Worm (Caenorhabditis elegans) whole organism, mixed stage, embryonic: ENCODE data around the gene K09C6.8.

ENCODE experiments used
- M03D4.4 ChIP-seq: sonication (generic microtip); optimal IDR thresholded peaks from 2 replicates; lab custom pipeline; 2017; ENCODE audit warnings: mild to moderate bottlenecking, missing genetic modification characterization, missing compliant biosample characterization
- blmp-1 ChIP-seq: fragments of 150-350 bp; optimal IDR thresholded peaks from 2 replicates; lab custom pipeline; 2014; ENCODE audit warnings: missing biosample characterization, missing genetic modification characterization
- ceh-39 ChIP-seq: fragments of 150-350 bp; optimal IDR thresholded peaks from 2 replicates; lab custom pipeline; 2014; ENCODE audit warnings: missing biosample characterization, missing genetic modification characterization
- ceh-83 ChIP-seq: fragments of 200-800 bp; sonication (Bioruptor generic); optimal IDR thresholded peaks from 2 replicates; lab custom pipeline; 2018; ENCODE audit warnings: mild to moderate bottlenecking, missing genetic modification characterization, missing compliant biosample characterization
- ces-1 ChIP-seq: fragments of 150-350 bp; optimal IDR thresholded peaks from 2 replicates; lab custom pipeline; 2014; ENCODE audit warnings: missing biosample characterization, missing genetic modification reagents, missing genetic modification characterization
- cnd-1 ChIP-seq: fragments of 200-800 bp; sonication (Bioruptor generic); optimal IDR thresholded peaks from 2 replicates; lab custom pipeline; 2018; ENCODE audit warnings: mild to moderate bottlenecking, missing genetic modification characterization, missing compliant biosample characterization
- drap-1 ChIP-seq: fragments of 200-800 bp; sonication (Bioruptor generic); optimal IDR thresholded peaks from 3 replicates; lab custom pipeline; 2018; ENCODE audit warnings: mild to moderate bottlenecking, missing genetic modification characterization, missing compliant biosample characterization
- elt-1 ChIP-seq: sonication (generic microtip); optimal IDR thresholded peaks from 2 replicates; lab custom pipeline; 2017; ENCODE audit warnings: missing genetic modification characterization, mild to moderate bottlenecking, missing compliant biosample characterization, antibody characterized with exemption, moderate library complexity, borderline replicate concordance; ENCODE audit not compliant: insufficient read depth
- elt-3 ChIP-seq: fragments of 150-350 bp; optimal IDR thresholded peaks from 2 replicates; lab custom pipeline; 2014; ENCODE audit warnings: missing biosample characterization, missing genetic modification characterization
- flh-1 ChIP-seq: fragments of 200-800 bp; sonication (Bioruptor generic); optimal IDR thresholded peaks from 2 replicates; lab custom pipeline; 2018; ENCODE audit warnings: mild to moderate bottlenecking, missing genetic modification characterization, moderate library complexity, missing compliant biosample characterization
- hlh-1 ChIP-seq: fragments of 150-350 bp; optimal IDR thresholded peaks from 2 replicates; lab custom pipeline; 2014; ENCODE audit warnings: missing biosample characterization, missing genetic modification reagents, missing genetic modification characterization
- lin-13 ChIP-seq: fragments of 150-350 bp; optimal IDR thresholded peaks from 2 replicates; lab custom pipeline; 2014; ENCODE audit warnings: missing biosample characterization, missing genetic modification characterization
- lin-32 ChIP-seq: fragments of 200-800 bp; sonication (Bioruptor generic); optimal IDR thresholded peaks from 2 replicates; lab custom pipeline; 2018; ENCODE audit warnings: mild to moderate bottlenecking, missing genetic modification characterization, missing compliant biosample characterization
- lsy-2 ChIP-seq: fragments of 150-350 bp; optimal IDR thresholded peaks from 2 replicates; lab custom pipeline; 2014; ENCODE audit warnings: missing biosample characterization, missing genetic modification characterization
- mab-5 ChIP-seq: fragments of 150-350 bp; optimal IDR thresholded peaks from 2 replicates; lab custom pipeline; 2014; ENCODE audit warnings: missing biosample characterization, missing genetic modification characterization
- mep-1 ChIP-seq: fragments of 150-350 bp; optimal IDR thresholded peaks from 2 replicates; lab custom pipeline; 2017; ENCODE audit warnings: missing biosample characterization, missing genetic modification reagents, missing genetic modification characterization, inconsistent platforms
- mls-2 ChIP-seq: sonication (generic microtip); optimal IDR thresholded peaks from 2 replicates; lab custom pipeline; 2016; ENCODE audit warnings: mild to moderate bottlenecking, missing genetic modification characterization, moderate library complexity, missing compliant biosample characterization
- nhr-12 ChIP-seq: fragments of 150-350 bp; optimal IDR thresholded peaks from 2 replicates; lab custom pipeline; 2014; ENCODE audit warnings: missing biosample characterization, missing genetic modification characterization
- nhr-2 ChIP-seq: fragments of 150-350 bp; optimal IDR thresholded peaks from 2 replicates; lab custom pipeline; 2014; ENCODE audit warnings: missing biosample characterization, missing genetic modification characterization
- nhr-237 ChIP-seq: fragments of 150-350 bp; optimal IDR thresholded peaks from 2 replicates; lab custom pipeline; 2014; ENCODE audit warnings: missing biosample characterization, missing genetic modification characterization
- nhr-28 ChIP-seq: fragments of 150-350 bp; optimal IDR thresholded peaks from 2 replicates; lab custom pipeline; 2014; ENCODE audit warnings: missing biosample characterization, missing genetic modification characterization
- pha-4 ChIP-seq: fragments of 150-350 bp; optimal IDR thresholded peaks from 2 replicates; lab custom pipeline; 2018; ENCODE audit warnings: missing biosample characterization, missing genetic modification reagents, missing genetic modification characterization
- sem-2 ChIP-seq: fragments of 200-800 bp; sonication (Bioruptor generic); optimal IDR thresholded peaks from 2 replicates; lab custom pipeline; 2018; ENCODE audit warnings: mild to moderate bottlenecking, missing genetic modification characterization, missing compliant biosample characterization
- snpc-4 ChIP-seq: fragments of 150-350 bp; optimal IDR thresholded peaks from 2 replicates; lab custom pipeline; 2014; ENCODE audit warnings: missing biosample characterization, missing genetic modification characterization
- tbx-8 ChIP-seq: fragments of 200-800 bp; sonication (Bioruptor generic); optimal IDR thresholded peaks from 2 replicates; lab custom pipeline; 2018; ENCODE audit warnings: mild to moderate bottlenecking, missing genetic modification characterization, moderate library complexity, missing compliant biosample characterization
- unc-120 ChIP-seq: sonication (generic microtip); optimal IDR thresholded peaks from 2 replicates; lab custom pipeline; 2017; ENCODE audit warnings: missing genetic modification characterization, missing compliant biosample characterization; ENCODE audit not compliant: poor library complexity, severe bottlenecking
- unc-39 ChIP-seq: fragments of 150-350 bp; optimal IDR thresholded peaks from 2 replicates; lab custom pipeline; 2014; ENCODE audit warnings: missing biosample characterization, missing genetic modification characterization
- unc-62 ChIP-seq: fragments of 150-350 bp; optimal IDR thresholded peaks from 2 replicates; lab custom pipeline; 2014; ENCODE audit warnings: missing biosample characterization, missing genetic modification reagents, missing genetic modification characterization
- zip-8 ChIP-seq: fragments of 150-350 bp; optimal IDR thresholded peaks from 2 replicates; lab custom pipeline; 2014; ENCODE audit warnings: missing biosample characterization, missing genetic modification characterization
- ztf-11 ChIP-seq: fragments of 150-350 bp; optimal IDR thresholded peaks from 2 replicates; lab custom pipeline; 2014; ENCODE audit warnings: missing biosample characterization, missing genetic modification characterization

K09C6.8 gene

DNA sequence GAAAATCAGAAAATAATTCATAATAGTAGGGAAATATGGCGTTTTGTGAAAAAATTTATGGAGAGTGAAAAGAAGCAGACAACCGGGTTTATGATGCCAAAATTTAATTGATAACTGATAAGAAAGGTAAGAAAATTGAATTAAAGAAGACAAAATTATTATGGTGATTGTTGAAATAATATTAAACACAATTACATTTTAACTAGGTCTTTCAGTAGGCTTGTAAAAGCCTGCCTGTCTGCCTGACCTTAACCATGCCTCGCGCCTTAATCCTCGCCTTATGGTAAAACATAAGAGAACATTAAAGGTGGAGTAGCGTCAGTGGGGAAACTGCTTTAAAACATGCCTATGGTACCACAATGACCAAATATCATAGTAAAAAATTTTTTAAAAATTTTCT, 35.5 kb upstream of the K09C6.8 start, which contains the start of gene T02B11.8:
Gene T02B11.8, minus strand, starts transcription at position 101 of the 400 bp plus-strand sequence.
- TF ChIP-seq mab-5 (no peak), lin-13 (tag; lab: Kevin White, UChicago) (no peak), mep-1 (tag; lab: Kevin White, UChicago) (no peak), drap-1 (no peak)

DNA sequence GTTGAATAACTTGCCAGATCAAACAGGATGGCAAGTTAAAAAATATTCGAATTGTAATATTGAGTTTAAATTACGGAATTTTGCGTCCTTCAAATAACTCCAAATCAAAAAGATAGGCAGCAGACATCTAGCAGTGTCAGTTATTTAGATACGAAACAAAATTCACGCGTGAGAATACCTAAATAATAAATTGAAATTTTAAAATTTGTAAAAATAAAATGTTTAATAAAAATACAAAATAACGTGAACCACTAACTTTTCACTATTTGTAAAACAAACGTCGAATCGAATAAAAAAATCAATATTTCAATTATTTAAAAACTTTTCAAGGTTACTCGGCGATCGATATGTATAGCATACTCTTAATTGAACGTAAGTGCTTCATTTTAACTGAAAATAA, 32.9 kb upstream of the K09C6.8 start, which contains the start of gene T02B11.9:
Gene T02B11.9, plus strand, starts transcription at position 301 of the 400 bp plus-strand sequence.
- no peak for TF ChIP-seq flh-1 (GFP tag; lab: Kevin White, UChicago)
- no peak for TF ChIP-seq unc-120 (tag; lab: Kevin White, UChicago)
- TF ChIP-seq lin-13 (tag; lab: Kevin White, UChicago) = no peak

DNA sequence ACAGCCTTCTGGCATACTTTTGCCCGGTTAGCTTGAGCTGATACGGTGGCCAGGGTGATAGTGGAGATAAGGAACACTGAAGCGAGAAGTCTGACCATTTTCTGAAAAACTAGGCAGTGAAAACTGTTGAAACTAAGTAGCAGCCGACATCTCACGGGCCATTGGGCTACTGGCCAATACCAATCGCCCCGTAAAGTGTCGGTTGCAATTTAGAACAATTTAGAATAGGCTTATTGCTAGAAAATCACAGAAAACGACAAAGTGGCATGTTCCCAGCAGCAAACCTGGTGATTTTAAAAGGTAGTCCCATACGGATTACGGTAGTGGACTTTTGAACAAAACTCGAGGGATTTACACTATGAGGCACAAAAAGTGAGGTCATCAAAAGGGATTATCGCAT, 28.0 kb upstream of the K09C6.8 start, which contains the start of gene T02B11.4:
Gene T02B11.4, minus strand, starts transcription at position 101 of the 400 bp plus-strand sequence.
- TF ChIP-seq ces-1 (GFP tag; lab: Kevin White, UChicago) (no peak), lin-13 (tag; lab: Kevin White, UChicago) (no peak), nhr-28 (no peak), nhr-12 (tag; lab: Kevin White, UChicago) (no peak), nhr-237 (no peak), sem-2 (GFP tag; lab: Kevin White, UChicago) (no peak), mls-2 (tag; lab: Kevin White, UChicago) (no peak), elt-3 (tag; lab: Kevin White, UChicago) (no peak), flh-1 (GFP tag; lab: Kevin White, UChicago) (no peak), zip-8 (no peak), drap-1 (no peak), blmp-1 (tag; lab: Kevin White, UChicago) (no peak), tbx-8 (GFP tag; lab: Kevin White, UChicago) (no peak), ceh-39 (tag; lab: Kevin White, UChicago) (no peak), unc-39 (tag; lab: Kevin White, UChicago) (no peak), ztf-11 (tag; lab: Kevin White, UChicago) (no peak)
- TF ChIP-seq, all 35 proteins: peak for 0

DNA sequence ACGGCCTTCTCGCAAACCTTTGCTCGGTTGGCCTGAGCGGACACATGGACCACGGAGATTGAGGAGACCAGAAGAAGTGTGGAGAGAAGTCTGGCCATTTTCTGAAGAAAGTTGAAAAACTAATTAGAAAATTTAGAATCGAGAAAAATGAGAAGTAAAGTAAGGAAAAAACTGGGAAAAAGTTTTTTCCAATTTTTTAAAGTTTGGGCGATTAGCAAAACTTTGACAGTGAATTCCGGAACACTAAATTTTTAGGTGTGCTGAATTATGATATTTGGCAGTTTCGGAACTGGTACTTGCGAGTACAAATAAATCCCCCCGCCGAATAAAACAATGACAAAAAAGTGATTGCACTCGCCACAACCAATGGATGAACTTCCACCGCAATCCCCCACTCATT, 23.7 kb upstream of the K09C6.8 start, which contains the start of gene T02B11.3:
Gene T02B11.3, minus strand, starts transcription at position 101 of the 400 bp plus-strand sequence.
- TF ChIP-seq cnd-1 (tag; lab: Kevin White, UChicago) = no peak
- TF ChIP-seq unc-120 (tag; lab: Kevin White, UChicago) = no peak
- no peak for TF ChIP-seq blmp-1 (tag; lab: Kevin White, UChicago)
- no peak for TF ChIP-seq hlh-1
- TF ChIP-seq unc-39 (tag; lab: Kevin White, UChicago) = no peak
- TF ChIP-seq nhr-12 (tag; lab: Kevin White, UChicago) = no peak
- no peak for TF ChIP-seq unc-62 (GFP tag; lab: Kevin White, UChicago)
- no peak for TF ChIP-seq pha-4 (tag; lab: Kevin White, UChicago)
- no peak for TF ChIP-seq mls-2 (tag; lab: Kevin White, UChicago)
- no peak for TF ChIP-seq elt-1 (tag; lab: Kevin White, UChicago)
- TF ChIP-seq lsy-2 = no peak

DNA sequence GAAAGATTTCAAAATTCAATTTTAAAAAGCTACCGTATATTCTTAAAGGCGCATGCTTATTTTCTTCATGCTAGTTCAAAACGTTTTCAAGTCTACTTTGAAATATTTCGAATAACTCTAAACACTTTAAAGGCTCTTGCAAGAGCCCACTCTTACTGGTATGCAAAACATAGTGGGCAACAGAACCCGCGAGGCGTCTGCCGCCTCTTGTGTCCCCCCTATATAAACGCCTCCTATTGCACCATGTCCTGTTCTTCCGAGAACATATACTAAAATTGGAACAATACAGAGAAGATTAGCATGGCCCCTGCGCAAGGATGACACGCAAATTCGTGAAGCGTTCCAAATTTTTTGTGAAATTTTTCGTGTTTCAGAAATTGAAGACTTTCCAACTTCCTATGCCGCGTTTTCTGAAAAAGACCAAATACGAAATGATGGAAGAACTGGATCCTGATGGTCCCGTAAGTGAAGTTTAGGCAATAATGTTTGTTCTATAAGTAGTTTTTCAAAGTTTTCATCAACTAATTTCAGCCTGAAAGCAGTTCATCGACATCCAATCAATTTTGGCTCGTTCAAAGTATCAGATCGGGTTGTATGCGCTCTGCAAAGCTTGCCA, 15.9 kb upstream of the K09C6.8 start:
- peak; percentile 48 for TF ChIP-seq ceh-83 (GFP tag; lab: Kevin White, UChicago)
- TF ChIP-seq pha-4 (tag; lab: Kevin White, UChicago) = no peak
- TF ChIP-seq ceh-39 (tag; lab: Kevin White, UChicago) = no peak
- TF ChIP-seq M03D4.4 (tag; lab: Kevin White, UChicago) = no peak
- no peak for TF ChIP-seq flh-1 (GFP tag; lab: Kevin White, UChicago)
- no peak for TF ChIP-seq lin-32 (GFP tag; lab: Kevin White, UChicago)
- no peak for TF ChIP-seq nhr-2 (tag; lab: Kevin White, UChicago)
- TF ChIP-seq, all 35 proteins: peak for 1

DNA sequence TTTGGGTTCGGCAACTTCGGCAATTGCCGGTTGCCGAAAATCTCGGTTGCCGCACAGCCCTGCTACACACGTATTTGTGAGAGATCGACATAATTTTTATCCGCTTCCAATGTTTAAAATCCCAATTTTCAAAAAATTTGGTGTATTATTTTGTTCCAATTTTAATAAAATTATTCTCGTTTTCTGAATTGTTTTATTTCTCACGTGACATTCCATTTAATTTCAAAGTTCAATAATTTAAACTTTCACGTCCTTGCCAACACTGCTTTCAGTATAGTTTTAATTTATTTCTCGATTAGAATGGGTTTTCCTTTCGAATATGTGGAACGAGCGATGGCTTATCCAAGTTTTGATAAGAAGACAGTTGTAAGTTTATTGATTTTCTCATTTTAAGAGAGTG, 13.5 kb upstream of the K09C6.8 start, which contains the start of gene K09C6.2:
Gene K09C6.2, plus strand, starts transcription at position 301 of the 400 bp plus-strand sequence.
- TF ChIP-seq snpc-4 (tag; lab: Kevin White, UChicago) = no peak
- TF ChIP-seq lsy-2 = no peak
- no peak for TF ChIP-seq cnd-1 (tag; lab: Kevin White, UChicago)
- TF ChIP-seq, all 35 proteins: peak for 0
